Worm (Caenorhabditis elegans): ENCODE results near the gene F10C2.5.

DNA sequence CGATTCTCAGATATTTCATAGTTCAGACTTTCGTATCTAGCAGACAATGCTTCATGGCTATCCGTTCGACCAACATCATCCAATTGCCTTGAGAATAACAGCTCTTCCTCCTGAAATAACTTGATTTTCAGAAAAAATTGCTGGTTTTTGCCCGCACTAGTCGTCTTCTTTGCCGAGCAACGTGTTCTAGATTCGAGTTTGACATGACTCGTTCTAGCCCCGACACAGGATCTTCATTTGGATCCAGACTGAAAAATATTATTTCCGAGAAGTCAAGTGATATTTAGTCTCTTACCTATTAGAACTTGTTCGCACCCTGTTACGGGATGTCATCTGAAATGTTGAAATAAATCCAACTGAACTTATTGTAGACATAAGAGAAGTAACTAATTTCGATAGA is 17.8 kb downstream of the F10C2.5 start, which contains the start of gene clh-6:
- no peak for TF ChIP-seq him-1 (tag; optimal IDR thresholded peaks at IDR 0.05)
- TF ChIP-seq dao-5 (tag; optimal IDR thresholded peaks at IDR 0.05): no peak
- TF ChIP-seq W03F9.2 (tag; optimal IDR thresholded peaks at IDR 0.05): no peak

Measured in whole organism, L4/young adult.